Worm (Caenorhabditis elegans) whole organism, young adult: ENCODE data around the gene nhr-280.

ENCODE experiments used
- D2030.7 ChIP-seq: fragments of 200-800 bp; sonication (Bioruptor generic); IDR thresholded peaks from 2 replicates; pipeline ENCODE4 v1.3.6; 2022; ENCODE audit warnings: missing genetic modification reagents, missing genetic modification characterization, missing compliant biosample characterization
- F10E7.11 ChIP-seq: sonication (generic microtip); optimal IDR thresholded peaks from 2 replicates; lab custom pipeline; 2017; ENCODE audit warnings: mild to moderate bottlenecking, missing genetic modification characterization, moderate library complexity, missing compliant biosample characterization
- F23B12.7 ChIP-seq: sonication (generic microtip); optimal IDR thresholded peaks from 2 replicates; lab custom pipeline; 2017; ENCODE audit warnings: missing genetic modification characterization, mild to moderate bottlenecking, missing compliant biosample characterization, antibody characterized with exemption, moderate library complexity; ENCODE audit not compliant: insufficient read depth
- F52B5.7 ChIP-seq: sonication (generic microtip); optimal IDR thresholded peaks from 2 replicates; lab custom pipeline; 2016; ENCODE audit warnings: mild to moderate bottlenecking, missing genetic modification characterization, missing compliant biosample characterization
- F57C9.4 ChIP-seq: sonication (generic microtip); optimal IDR thresholded peaks from 2 replicates; lab custom pipeline; 2017; ENCODE audit warnings: mild to moderate bottlenecking, missing genetic modification characterization, missing compliant biosample characterization
- Y79H2A.3 ChIP-seq: fragments of 200-800 bp; sonication (Bioruptor generic); conservative IDR thresholded peaks from 2 replicates; pipeline ENCODE4 v1.3.6; 2022; ENCODE audit warnings: missing genetic modification reagents, missing genetic modification characterization, missing compliant biosample characterization
- Y95B8A.8 ChIP-seq: fragments of 200-800 bp; sonication (Bioruptor generic); IDR thresholded peaks from 2 replicates; pipeline ENCODE4 v1.3.6; 2022; ENCODE audit warnings: missing genetic modification reagents, missing genetic modification characterization, missing compliant biosample characterization
- ZK185.1 ChIP-seq: sonication (generic microtip); optimal IDR thresholded peaks from 2 replicates; lab custom pipeline; 2016; ENCODE audit warnings: mild to moderate bottlenecking, missing genetic modification characterization, missing compliant biosample characterization; ENCODE audit not compliant: poor library complexity, severe bottlenecking
- aptf-2 ChIP-seq: fragments of 200-800 bp; sonication (Bioruptor generic); conservative IDR thresholded peaks from 2 replicates; pipeline ENCODE4 v1.3.6; 2022; ENCODE audit warnings: missing genetic modification reagents, missing genetic modification characterization, missing compliant biosample characterization
- aptf-3 ChIP-seq: fragments of 200-800 bp; sonication (Bioruptor generic); IDR thresholded peaks from 2 replicates; pipeline ENCODE4 v1.3.6; 2022; ENCODE audit warnings: missing genetic modification characterization, missing compliant biosample characterization
- ccch-3 ChIP-seq: fragments of 200-800 bp; sonication (Bioruptor generic); optimal IDR thresholded peaks from 2 replicates; lab custom pipeline; 2018; ENCODE audit warnings: mild to moderate bottlenecking, missing genetic modification characterization, missing compliant biosample characterization
- ceh-27 ChIP-seq: fragments of 200-800 bp; sonication (Bioruptor generic); optimal IDR thresholded peaks from 2 replicates; lab custom pipeline; 2018; ENCODE audit warnings: mild to moderate bottlenecking, missing genetic modification characterization, moderate library complexity, missing compliant biosample characterization
- ceh-40 ChIP-seq: fragments of 200-800 bp; sonication (Bioruptor generic); IDR thresholded peaks from 2 replicates; pipeline ENCODE4 v1.3.6; 2022; ENCODE audit warnings: missing genetic modification characterization, missing compliant biosample characterization
- ceh-58 ChIP-seq: fragments of 200-800 bp; sonication (Bioruptor generic); IDR thresholded peaks from 2 replicates; pipeline ENCODE4 v1.3.6; 2022; ENCODE audit warnings: missing genetic modification characterization, missing compliant biosample characterization
- ceh-79 ChIP-seq: sonication (generic microtip); optimal IDR thresholded peaks from 2 replicates; lab custom pipeline; 2017; ENCODE audit warnings: mild to moderate bottlenecking, missing genetic modification characterization, missing compliant biosample characterization
- ceh-91 ChIP-seq: fragments of 200-800 bp; sonication (Bioruptor generic); IDR thresholded peaks from 2 replicates; pipeline ENCODE4 v1.3.6; 2022; ENCODE audit warnings: missing genetic modification reagents, missing genetic modification characterization, missing compliant biosample characterization
- chd-7 ChIP-seq: sonication (generic microtip); optimal IDR thresholded peaks from 2 replicates; lab custom pipeline; 2016; ENCODE audit warnings: mild to moderate bottlenecking, missing genetic modification characterization, moderate library complexity, missing compliant biosample characterization
- dpff-1 ChIP-seq: sonication (generic microtip); optimal IDR thresholded peaks from 2 replicates; lab custom pipeline; 2017; ENCODE audit warnings: mild to moderate bottlenecking, missing genetic modification characterization, missing compliant biosample characterization
- hsf-1 ChIP-seq: fragments of 200-800 bp; sonication (Bioruptor generic); IDR thresholded peaks from 2 replicates; pipeline ENCODE4 v1.3.6; 2022; ENCODE audit warnings: missing genetic modification reagents, missing genetic modification characterization, missing compliant biosample characterization
- let-526 ChIP-seq: fragments of 200-800 bp; sonication (Bioruptor generic); IDR thresholded peaks from 2 replicates; pipeline ENCODE4 v1.3.6; 2022; ENCODE audit warnings: missing genetic modification reagents, missing genetic modification characterization, missing compliant biosample characterization
- lin-40 ChIP-seq: sonication (generic microtip); optimal IDR thresholded peaks from 2 replicates; lab custom pipeline; 2016; ENCODE audit warnings: missing genetic modification characterization, mild to moderate bottlenecking, missing compliant biosample characterization, missing genotype, missing genetic modification reagents
- lir-1 ChIP-seq: fragments of 200-800 bp; sonication (Bioruptor generic); conservative IDR thresholded peaks from 2 replicates; pipeline ENCODE4 v1.3.6; 2022; ENCODE audit warnings: missing genetic modification reagents, missing genetic modification characterization, missing compliant biosample characterization
- madf-10 ChIP-seq: sonication (generic microtip); optimal IDR thresholded peaks from 2 replicates; lab custom pipeline; 2016; ENCODE audit warnings: mild to moderate bottlenecking, missing genetic modification characterization, missing compliant biosample characterization
- mel-28 ChIP-seq: sonication (generic microtip); optimal IDR thresholded peaks from 2 replicates; lab custom pipeline; 2016; ENCODE audit warnings: borderline replicate concordance, mild to moderate bottlenecking, missing genetic modification characterization, missing compliant biosample characterization
- mxl-1 ChIP-seq: sonication (generic microtip); optimal IDR thresholded peaks from 2 replicates; lab custom pipeline; 2016; ENCODE audit warnings: missing genetic modification characterization, missing compliant biosample characterization
- nfya-2 ChIP-seq: fragments of 200-800 bp; sonication (Bioruptor generic); IDR thresholded peaks from 2 replicates; pipeline ENCODE4 v1.3.6; 2022; ENCODE audit warnings: missing genetic modification reagents, missing genetic modification characterization, missing compliant biosample characterization
- nhr-179 ChIP-seq: sonication (generic microtip); optimal IDR thresholded peaks from 2 replicates; lab custom pipeline; 2016; ENCODE audit warnings: mild to moderate bottlenecking, missing genetic modification characterization, missing compliant biosample characterization
- nhr-27 ChIP-seq: fragments of 200-800 bp; sonication (Bioruptor generic); optimal IDR thresholded peaks from 2 replicates; lab custom pipeline; 2018; ENCODE audit warnings: mild to moderate bottlenecking, missing genetic modification characterization, moderate library complexity, missing compliant biosample characterization
- sdz-38 ChIP-seq: sonication (generic microtip); optimal IDR thresholded peaks from 2 replicates; lab custom pipeline; 2016; ENCODE audit warnings: missing genotype, missing genetic modification characterization, missing compliant biosample characterization
- sea-2 ChIP-seq: fragments of 200-800 bp; sonication (Bioruptor generic); IDR thresholded peaks from 2 replicates; pipeline ENCODE4 v1.3.6; 2022; ENCODE audit warnings: missing genetic modification characterization, missing compliant biosample characterization
- snpc-1.1 ChIP-seq: sonication (generic microtip); optimal IDR thresholded peaks from 2 replicates; lab custom pipeline; 2017; ENCODE audit warnings: missing genetic modification characterization, mild to moderate bottlenecking, missing compliant biosample characterization, antibody characterized with exemption, moderate library complexity, missing genotype, missing genetic modification reagents; ENCODE audit not compliant: insufficient read depth
- snpc-4 ChIP-seq, 5 experiments: fragments of 150-350 bp in 1 of 5; sonication (generic microtip) in 4 of 5; optimal IDR thresholded peaks; 2 replicates each; lab custom pipeline; 2014 to 2018; ENCODE audit warnings: missing genetic modification characterization in 5 of 5, missing biosample characterization in 3 of 5, antibody characterized with exemption in 2 of 5, mild to moderate bottlenecking in 2 of 5, missing compliant biosample characterization in 2 of 5, missing genotype in 2 of 5, moderate library complexity in 2 of 5, missing genetic modification reagents in 1 of 5
- ztf-26 ChIP-seq: sonication (generic microtip); optimal IDR thresholded peaks from 2 replicates; lab custom pipeline; 2017; ENCODE audit warnings: missing genetic modification characterization, missing compliant biosample characterization
- ztf-3 ChIP-seq: fragments of 200-800 bp; sonication (Bioruptor generic); optimal IDR thresholded peaks from 2 replicates; lab custom pipeline; 2018; ENCODE audit warnings: mild to moderate bottlenecking, missing genetic modification characterization, missing compliant biosample characterization

Gene nhr-280

DNA sequence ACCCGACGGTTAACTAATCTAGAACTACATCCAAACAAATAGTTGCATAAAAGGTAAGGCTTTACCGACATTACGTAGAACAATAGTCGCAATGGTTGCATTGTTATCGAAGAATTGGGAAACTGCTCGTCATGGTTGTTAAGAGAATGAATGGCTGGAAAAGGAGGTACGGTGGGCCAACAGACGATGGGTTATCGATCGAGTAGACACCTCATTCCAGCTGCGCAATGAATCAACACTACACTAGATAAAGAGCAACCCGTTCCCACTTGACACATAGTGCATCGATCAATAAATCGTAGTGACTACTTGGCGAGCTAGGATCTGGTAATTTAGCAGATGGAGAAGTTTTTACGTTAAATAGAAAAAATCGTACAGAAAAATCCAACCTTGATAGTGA lies 14.5 kb upstream of the nhr-280 start, which contains the start of the genes T17A3.12 and fbxb-83:
Gene T17A3.12, minus strand, starts transcription at position 101 of the 400 bp plus-strand sequence.
Gene fbxb-83, minus strand, starts transcription at position 134 of the 400 bp plus-strand sequence.
- TF ChIP-seq let-526: no peak
- no peak for TF ChIP-seq hsf-1
- no peak for TF ChIP-seq Y79H2A.3 (GFP tag; lab: Robert Waterston, UW)
- no peak for TF ChIP-seq F10E7.11 (tag; lab: Kevin White, UChicago)
- no peak for TF ChIP-seq D2030.7 (GFP tag; lab: Robert Waterston, UW)
- TF ChIP-seq Y95B8A.8: no peak
- TF ChIP-seq madf-10: no peak
- TF ChIP-seq ceh-58 (GFP tag; lab: Robert Waterston, UW): no peak

DNA sequence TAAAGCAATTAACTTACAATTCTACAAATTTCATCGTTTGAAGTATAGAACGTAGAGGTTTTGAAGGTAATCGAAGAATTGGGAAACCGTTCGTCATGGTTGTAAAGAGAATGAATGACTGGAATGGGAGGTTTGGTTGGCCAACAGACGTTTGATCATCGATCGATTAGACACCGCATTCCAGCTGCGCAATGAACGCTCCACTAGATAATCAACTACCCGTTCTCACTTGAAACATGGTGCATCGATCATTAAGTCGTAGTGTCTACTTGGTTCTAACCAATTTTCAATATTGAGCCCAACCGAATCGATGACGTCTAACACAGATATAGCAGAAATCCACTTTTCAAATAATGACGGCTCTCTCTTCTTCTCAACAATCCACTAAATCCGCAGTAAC lies 12.6 kb upstream of the nhr-280 start, which contains the start of gene fbxb-82:
Gene fbxb-82, minus strand, starts transcription at position 101 of the 400 bp plus-strand sequence.
- no peak for TF ChIP-seq mxl-1
- TF ChIP-seq ztf-26: no peak
- no peak for TF ChIP-seq ccch-3 (GFP tag; lab: Kevin White, UChicago)
- no peak for TF ChIP-seq nhr-27
- no peak for TF ChIP-seq ceh-58 (GFP tag; lab: Robert Waterston, UW)
- no peak for TF ChIP-seq D2030.7 (GFP tag; lab: Robert Waterston, UW)
- TF ChIP-seq mel-28 (tag; lab: Kevin White, UChicago): no peak
- no peak for TF ChIP-seq F57C9.4
- TF ChIP-seq ceh-91: no peak
- TF ChIP-seq F52B5.7 (tag; lab: Kevin White, UChicago): no peak
- TF ChIP-seq chd-7 (tag; lab: Kevin White, UChicago): no peak
- TF ChIP-seq sdz-38 (tag; lab: Kevin White, UChicago): no peak
- TF ChIP-seq ZK185.1 (tag; lab: Kevin White, UChicago): no peak
- no peak for TF ChIP-seq lir-1 (GFP tag; lab: Robert Waterston, UW)

ce11 chrIII:140904-141303 lies 10.4 kb upstream of the nhr-280 start, which contains the start of gene fbxb-81:
TSS of gene fbxb-81 (minus strand) at chrIII:141217.
- TF ChIP-seq snpc-4 (GFP tag; optimal IDR thresholded peaks at IDR 0.05; lab: Kevin White, UChicago) (no peak), snpc-4 (tag; optimal IDR thresholded peaks at IDR 0.05; lab: Kevin White, UChicago) (no peak), nhr-179 (no peak), ceh-79 (tag; lab: Kevin White, UChicago) (no peak), ceh-58 (GFP tag; lab: Robert Waterston, UW) (no peak), ZK185.1 (tag; lab: Kevin White, UChicago) (no peak), aptf-3 (GFP tag; lab: Robert Waterston, UW) (no peak), ceh-40 (GFP tag; lab: Robert Waterston, UW) (no peak), ceh-27 (GFP tag; lab: Kevin White, UChicago) (no peak), nfya-2 (GFP tag; lab: Robert Waterston, UW) (no peak), aptf-2 (no peak), snpc-1.1 (tag; lab: Kevin White, UChicago) (no peak), sea-2 (GFP tag; lab: Robert Waterston, UW) (no peak), dpff-1 (tag; lab: Kevin White, UChicago) (no peak), ztf-3 (GFP tag; lab: Kevin White, UChicago) (no peak), F23B12.7 (tag; lab: Kevin White, UChicago) (no peak), lin-40 (tag; lab: Kevin White, UChicago) (no peak)
